Worm (Caenorhabditis elegans) whole organism, L4 larva: ENCODE results near the gene srz-70.

ENCODE experiments used
- ZK337.2 ChIP-seq: fragments of 200-800 bp; sonication (Bioruptor generic); IDR thresholded peaks from 2 replicates; pipeline ENCODE4 v1.3.6; 2022; ENCODE audit warnings: missing genetic modification reagents, missing genetic modification characterization, missing compliant biosample characterization
- aly-2 ChIP-seq: sonication (generic microtip); optimal IDR thresholded peaks from 2 replicates; lab custom pipeline; 2018; ENCODE audit warnings: missing biosample characterization, missing genetic modification characterization
- ceh-28 ChIP-seq: fragments of 150-350 bp; optimal IDR thresholded peaks from 2 replicates; lab custom pipeline; 2014; ENCODE audit warnings: missing biosample characterization, missing genetic modification reagents, missing genetic modification characterization
- dmd-9 ChIP-seq: fragments of 200-800 bp; sonication (Bioruptor generic); IDR thresholded peaks from 2 replicates; pipeline ENCODE4 v1.3.6; 2022; ENCODE audit warnings: missing genetic modification reagents, missing genetic modification characterization, missing compliant biosample characterization
- lin-13 ChIP-seq: fragments of 150-350 bp; optimal IDR thresholded peaks from 2 replicates; lab custom pipeline; 2014; ENCODE audit warnings: missing biosample characterization, missing genetic modification reagents, missing genetic modification characterization
- lir-3 ChIP-seq: sonication (generic microtip); optimal IDR thresholded peaks from 2 replicates; lab custom pipeline; 2016; ENCODE audit warnings: mild to moderate bottlenecking, missing genetic modification characterization, missing compliant biosample characterization
- mdl-1 ChIP-seq, 2 experiments: fragments of 150-350 bp in 1 of 2; sonication (generic microtip) in 1 of 2; optimal IDR thresholded peaks; 2 replicates each; lab custom pipeline; 2014 to 2017; ENCODE audit warnings: missing biosample characterization in 2 of 2, missing genetic modification characterization in 2 of 2
- nhr-6 ChIP-seq: fragments of 150-350 bp; optimal IDR thresholded peaks from 2 replicates; lab custom pipeline; 2014; ENCODE audit warnings: missing biosample characterization, missing genetic modification characterization
- nhr-77 ChIP-seq: fragments of 150-350 bp; optimal IDR thresholded peaks from 2 replicates; lab custom pipeline; 2014; ENCODE audit warnings: missing biosample characterization, missing genetic modification characterization
- pqm-1 ChIP-seq: sonication (generic microtip); optimal IDR thresholded peaks from 2 replicates; lab custom pipeline; 2017; ENCODE audit warnings: missing biosample characterization, missing genetic modification characterization
- set-16 ChIP-seq: fragments of 200-800 bp; sonication (Bioruptor generic); IDR thresholded peaks from 2 replicates; pipeline ENCODE4 v1.3.6; 2022; ENCODE audit warnings: missing genetic modification reagents, missing genetic modification characterization, missing compliant biosample characterization
- skn-1 ChIP-seq: fragments of 150-350 bp; optimal IDR thresholded peaks from 2 replicates; lab custom pipeline; 2014; ENCODE audit warnings: missing biosample characterization, missing genetic modification characterization

- TF ChIP-seq mdl-1 (tag; optimal IDR thresholded peaks at IDR 0.05; lab: Kevin White, UChicago) (no peak), pqm-1 (tag; lab: Kevin White, UChicago) (no peak), lin-13 (GFP tag; lab: Kevin White, UChicago) (no peak), skn-1 (no peak), set-16 (GFP tag; lab: Robert Waterston, UW) (no peak), nhr-77 (tag; lab: Kevin White, UChicago) (no peak), nhr-6 (tag; lab: Kevin White, UChicago) (no peak), ceh-28 (peak; percentile 67), aly-2 (tag; lab: Kevin White, UChicago) (no peak), ZK337.2 (GFP tag; lab: Robert Waterston, UW) (no peak), dmd-9 (GFP tag; lab: Robert Waterston, UW) (no peak), lir-3 (tag; lab: Kevin White, UChicago) (no peak)
These were observed 49.1 kb upstream of the srz-70 start for ce11 chrIV:3527878-3528277.
